Worm (Caenorhabditis elegans) whole organism, L4/young adult: ENCODE measurements around the gene Y17G7B.8.

Source experiments
- W03F9.2 ChIP-seq: fragments of 150-350 bp; optimal IDR thresholded peaks from 2 replicates; lab custom pipeline; 2014; ENCODE audit warnings: missing biosample characterization, missing genetic modification characterization
- dao-5 ChIP-seq: sonication (generic microtip); optimal IDR thresholded peaks from 2 replicates; lab custom pipeline; 2016; ENCODE audit warnings: missing genotype, missing genetic modification characterization, moderate library complexity, missing compliant biosample characterization
- him-1 ChIP-seq: sonication (generic microtip); optimal IDR thresholded peaks from 2 replicates; lab custom pipeline; 2016; ENCODE audit warnings: missing genotype, missing genetic modification reagents, missing genetic modification characterization, missing compliant biosample characterization

Y17G7B.8 gene

DNA sequence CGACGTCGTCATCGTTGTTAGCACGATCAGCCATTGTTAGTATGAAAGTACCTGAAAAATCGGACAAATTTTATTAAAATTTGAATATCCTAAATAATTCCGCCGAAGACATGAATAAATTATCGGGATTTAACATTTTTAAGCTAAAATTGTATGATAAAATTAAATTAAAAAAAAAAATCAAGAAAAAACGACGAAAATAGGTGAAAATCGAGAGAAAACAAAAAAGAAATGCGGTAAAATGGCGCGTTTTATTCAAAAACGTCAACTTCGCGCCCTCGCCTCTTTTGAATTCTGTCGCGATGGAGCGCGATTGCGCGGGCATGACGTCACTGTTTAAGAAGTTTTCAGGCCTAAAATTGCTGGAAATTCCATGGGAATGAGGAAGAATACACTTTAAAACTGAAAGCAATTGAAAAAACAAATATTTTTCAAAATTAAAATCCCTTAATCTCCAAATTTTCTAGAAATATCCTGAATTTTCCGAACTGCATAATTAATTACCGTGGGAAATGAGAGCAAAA is 20.9 kb downstream of the Y17G7B.8 start, which contains the start of gene mcm-2:
TSS of gene mcm-2 (minus strand) at position 51 of the 524 bp plus-strand sequence.
- TF ChIP-seq him-1, result no peak
- peak; percentile 70 for TF ChIP-seq W03F9.2 (tag; lab: Kevin White, UChicago)

DNA sequence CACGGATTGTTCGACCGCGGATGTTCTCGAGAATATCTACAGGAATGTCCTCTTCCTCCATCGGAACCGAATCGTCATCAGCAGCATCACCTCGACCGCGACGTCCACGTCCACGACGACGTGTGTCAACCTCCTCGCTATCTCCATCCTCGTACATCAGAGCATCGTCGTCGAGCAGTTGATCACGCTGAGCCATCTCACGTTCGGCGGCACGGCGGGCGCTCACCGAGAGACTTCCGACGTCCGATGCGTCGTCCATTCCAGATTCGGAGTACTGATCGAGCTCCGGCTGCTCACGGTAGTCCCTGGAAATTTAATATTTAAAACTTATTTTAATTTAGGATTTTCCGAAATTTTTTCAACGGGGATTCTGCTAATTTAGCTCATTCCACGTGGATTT is 21.6 kb downstream of the Y17G7B.8 start:
- no peak for TF ChIP-seq W03F9.2 (tag; lab: Kevin White, UChicago)
- no peak for TF ChIP-seq dao-5 (tag; lab: Kevin White, UChicago)
- TF ChIP-seq him-1, result no peak

DNA sequence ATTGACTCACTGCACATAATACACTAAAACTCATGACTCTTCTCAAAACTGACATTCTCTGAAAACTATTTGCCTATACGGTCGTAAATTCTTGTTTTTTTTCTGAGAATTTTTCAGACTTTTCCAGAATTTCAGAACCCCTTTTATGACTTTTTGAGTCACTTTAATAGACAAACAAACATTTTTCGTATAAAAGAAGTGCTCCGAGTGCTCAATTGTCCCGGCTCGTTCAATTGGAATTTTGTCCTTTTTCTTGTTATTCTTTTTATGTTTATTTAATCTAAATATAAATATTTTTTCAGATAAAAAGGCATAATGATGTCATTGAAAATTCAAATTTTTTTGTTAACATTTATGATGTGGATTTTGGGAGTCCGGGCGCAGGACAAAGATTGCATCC is 28.6 kb downstream of the Y17G7B.8 start, which contains the start of gene Y17G7B.23:
TSS of gene Y17G7B.23 (plus strand) at position 301 of the 400 bp plus-strand sequence.
- TF ChIP-seq dao-5 (tag; lab: Kevin White, UChicago) (no peak), him-1 (no peak), W03F9.2 (tag; lab: Kevin White, UChicago) (no peak)

DNA sequence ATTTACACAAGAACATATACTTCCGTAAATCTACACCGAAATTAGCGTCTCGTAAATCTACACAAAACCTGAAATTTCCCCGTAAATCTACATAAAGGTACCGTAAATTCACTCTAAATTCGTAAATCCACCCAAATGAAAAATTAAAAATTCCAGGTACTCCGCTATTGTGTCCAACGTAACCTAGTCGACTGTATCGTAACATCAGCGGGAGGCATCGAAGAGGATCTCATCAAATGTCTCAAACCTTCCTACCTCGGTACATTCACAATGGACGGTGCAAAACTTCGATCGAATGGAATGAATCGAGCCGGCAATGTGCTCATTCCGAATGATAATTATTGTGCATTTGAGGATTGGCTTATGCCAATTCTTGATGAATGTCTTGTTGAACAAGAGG is 32.6 kb downstream of the Y17G7B.8 start:
- TF ChIP-seq W03F9.2 (tag; lab: Kevin White, UChicago) (no peak), dao-5 (tag; lab: Kevin White, UChicago) (no peak), him-1 (no peak)

DNA sequence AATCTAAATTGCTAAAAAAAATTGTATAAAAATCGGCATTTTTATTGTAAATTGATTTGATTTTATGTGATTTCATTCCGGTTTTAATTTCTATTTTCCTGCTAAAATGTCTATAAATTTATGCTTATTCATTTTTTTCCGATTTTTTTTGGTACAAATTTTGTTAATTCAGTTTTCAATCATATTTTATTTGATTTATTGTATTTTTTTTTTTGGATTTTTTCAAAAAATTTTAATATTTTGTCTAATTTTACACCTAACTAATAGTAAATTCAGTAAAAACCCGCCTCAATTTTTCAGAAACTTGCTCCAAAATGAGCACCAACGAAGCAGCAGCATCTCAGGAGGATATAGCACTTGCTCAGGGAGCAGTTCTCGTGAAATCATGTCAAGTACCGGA is 34.8 kb downstream of the Y17G7B.8 start, which contains the start of gene dhps-1:
TSS of gene dhps-1 (plus strand) at position 301 of the 400 bp plus-strand sequence.
- TF ChIP-seq W03F9.2 (tag; lab: Kevin White, UChicago) (no peak), dao-5 (tag; lab: Kevin White, UChicago) (no peak), him-1 (no peak)

DNA sequence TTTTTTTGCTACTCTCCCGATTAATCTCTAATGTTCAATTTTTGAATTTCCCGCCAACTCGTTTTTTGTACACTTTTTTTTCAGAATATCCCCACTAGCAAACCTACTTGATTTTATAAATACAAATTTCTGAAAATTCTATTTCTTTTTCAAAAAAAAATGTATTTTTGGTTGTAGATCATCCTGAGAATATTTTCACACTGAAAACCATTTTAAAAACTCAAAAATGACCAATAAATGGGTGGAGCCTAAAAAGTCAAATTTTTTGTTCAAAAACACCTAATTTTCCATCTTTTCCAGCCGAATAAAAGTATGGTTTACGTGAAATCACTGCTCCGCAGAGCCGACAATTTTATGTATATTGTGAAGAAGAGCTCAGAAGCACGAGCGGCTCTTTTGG is 38.8 kb downstream of the Y17G7B.8 start, which contains the start of gene Y17G7B.3:
TSS of gene Y17G7B.3 (plus strand) at position 301 of the 400 bp plus-strand sequence.
- no peak for TF ChIP-seq dao-5 (tag; lab: Kevin White, UChicago)
- no peak for TF ChIP-seq W03F9.2 (tag; lab: Kevin White, UChicago)
- TF ChIP-seq him-1, result no peak

DNA sequence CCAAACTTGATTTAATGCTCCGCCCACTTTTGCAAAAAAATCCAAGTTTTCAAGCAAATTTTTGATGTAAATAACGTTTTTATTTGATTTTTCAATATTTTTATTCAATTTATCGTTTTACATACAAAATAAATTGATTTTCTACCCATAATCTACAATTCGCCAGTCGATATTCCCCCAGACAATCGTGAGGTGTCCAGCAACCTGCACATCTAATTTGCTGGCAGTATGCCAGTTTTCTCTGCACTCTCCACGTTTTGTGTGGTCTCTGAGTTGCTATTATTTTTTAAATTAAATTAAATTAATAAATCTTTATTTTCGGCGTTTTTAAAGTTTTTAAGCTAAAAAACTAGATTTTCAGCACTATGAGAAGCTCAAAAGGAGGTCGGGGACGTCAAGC is 47.4 kb downstream of the Y17G7B.8 start:
- peak; percentile 93 for TF ChIP-seq W03F9.2 (tag; lab: Kevin White, UChicago)
- TF ChIP-seq him-1, result peak; percentile 72
- no peak for TF ChIP-seq dao-5 (tag; lab: Kevin White, UChicago)

DNA sequence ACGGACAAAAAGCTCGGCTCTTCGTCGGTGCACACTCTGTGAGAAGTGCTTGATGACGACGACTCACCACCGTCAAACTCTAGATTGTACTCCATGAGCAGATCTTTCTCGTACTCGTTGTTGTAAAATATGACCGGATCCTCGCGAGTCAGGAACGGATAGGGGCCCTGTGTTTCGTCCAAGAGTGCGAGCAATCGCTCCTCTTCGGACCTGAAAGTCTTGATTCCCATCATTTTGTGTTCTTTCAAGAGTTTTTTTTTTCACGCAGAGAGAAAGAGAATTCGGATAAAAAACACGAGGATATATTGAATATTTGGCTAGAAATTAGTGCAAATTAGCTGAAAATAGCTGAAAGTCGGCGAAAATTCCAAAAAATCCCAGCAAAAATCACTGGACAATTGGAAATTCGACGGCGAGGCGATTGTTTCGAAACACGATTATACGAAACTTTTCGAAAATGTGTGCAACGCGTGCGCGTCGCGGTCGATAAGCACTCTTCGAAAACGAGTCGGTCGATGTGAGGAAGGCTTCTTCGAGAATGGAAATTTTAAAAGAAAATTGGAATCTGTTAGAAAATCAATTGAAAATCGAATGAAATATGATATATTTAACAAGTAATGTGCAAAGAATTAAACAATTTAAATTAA is 48.0 kb downstream of the Y17G7B.8 start, which contains the start of the genes ash-2 and Y17G7B.20:
TSS of gene ash-2 (plus strand) at position 390 of the 647 bp plus-strand sequence.
TSS of gene Y17G7B.20 (minus strand) at position 396 of the 647 bp plus-strand sequence.
- TF ChIP-seq dao-5 (tag; lab: Kevin White, UChicago), result no peak
- TF ChIP-seq W03F9.2 (tag; lab: Kevin White, UChicago), result no peak
- no peak for TF ChIP-seq him-1

DNA sequence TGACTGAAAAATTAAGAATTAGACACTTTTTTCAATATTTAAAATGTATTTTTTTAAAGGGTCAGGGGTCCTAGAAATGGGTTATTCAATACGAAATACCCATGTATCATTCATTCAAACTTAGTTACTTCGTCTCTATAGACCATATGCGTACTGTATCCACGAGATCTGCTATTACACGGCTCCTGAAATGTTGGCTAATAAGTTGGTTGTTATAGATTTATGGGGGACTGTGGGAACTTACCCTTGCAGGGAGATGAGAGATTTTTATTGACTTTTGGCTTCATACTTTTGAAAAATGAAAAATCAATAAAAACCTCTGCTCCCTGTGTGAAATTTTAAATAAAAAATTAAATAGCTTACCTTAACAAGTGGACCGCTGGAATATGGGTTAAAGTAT is 48.6 kb downstream of the Y17G7B.8 start:
- TF ChIP-seq dao-5 (tag; lab: Kevin White, UChicago) (no peak), W03F9.2 (tag; lab: Kevin White, UChicago) (no peak), him-1 (no peak)

DNA sequence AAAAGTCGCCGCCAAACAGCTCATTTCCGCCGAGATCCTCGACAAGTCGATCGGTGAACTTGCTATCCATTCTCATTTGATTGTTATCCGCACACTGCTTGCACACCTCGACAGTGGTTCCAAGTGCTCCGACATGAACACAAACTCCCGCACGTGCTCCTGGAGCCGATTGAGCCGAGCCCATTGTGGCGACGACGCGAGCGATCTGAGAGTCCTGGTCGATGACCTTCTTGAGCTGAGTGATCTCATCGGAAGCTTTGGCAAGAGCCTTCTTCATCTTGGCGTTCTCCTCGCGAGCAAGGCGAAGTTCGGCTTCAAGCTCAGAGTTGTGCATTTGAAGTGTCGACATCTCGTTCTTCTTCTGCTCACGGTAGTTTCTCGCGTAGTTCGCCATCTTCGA is 49.1 kb downstream of the Y17G7B.8 start:
- no peak for TF ChIP-seq W03F9.2 (tag; lab: Kevin White, UChicago)
- no peak for TF ChIP-seq him-1
- TF ChIP-seq dao-5 (tag; lab: Kevin White, UChicago), result no peak

DNA sequence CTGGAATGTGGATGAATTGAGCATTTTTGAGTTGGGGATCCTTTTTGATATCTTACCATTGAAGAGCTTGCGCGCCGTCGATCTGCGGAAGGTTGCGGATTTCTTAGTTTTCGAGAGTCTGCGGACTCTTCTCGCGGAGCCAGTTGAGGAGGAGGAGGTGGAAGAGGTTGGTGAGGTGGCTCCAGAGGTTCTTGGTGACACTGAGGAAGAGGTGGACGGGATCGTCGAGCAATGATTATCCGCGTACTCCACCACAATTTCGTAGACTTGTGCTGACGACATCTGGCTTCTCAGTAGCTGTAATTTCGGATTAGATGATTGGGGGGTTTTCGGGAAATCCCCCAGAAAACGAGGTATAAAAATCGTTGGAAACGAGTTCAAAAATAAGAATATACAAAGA is 50.2 kb downstream of the Y17G7B.8 start, which contains the start of gene Y17G7B.21:
TSS of gene Y17G7B.21 (minus strand) at position 299 of the 400 bp plus-strand sequence.
- TF ChIP-seq dao-5 (tag; lab: Kevin White, UChicago) (no peak), him-1 (no peak), W03F9.2 (tag; lab: Kevin White, UChicago) (no peak)

DNA sequence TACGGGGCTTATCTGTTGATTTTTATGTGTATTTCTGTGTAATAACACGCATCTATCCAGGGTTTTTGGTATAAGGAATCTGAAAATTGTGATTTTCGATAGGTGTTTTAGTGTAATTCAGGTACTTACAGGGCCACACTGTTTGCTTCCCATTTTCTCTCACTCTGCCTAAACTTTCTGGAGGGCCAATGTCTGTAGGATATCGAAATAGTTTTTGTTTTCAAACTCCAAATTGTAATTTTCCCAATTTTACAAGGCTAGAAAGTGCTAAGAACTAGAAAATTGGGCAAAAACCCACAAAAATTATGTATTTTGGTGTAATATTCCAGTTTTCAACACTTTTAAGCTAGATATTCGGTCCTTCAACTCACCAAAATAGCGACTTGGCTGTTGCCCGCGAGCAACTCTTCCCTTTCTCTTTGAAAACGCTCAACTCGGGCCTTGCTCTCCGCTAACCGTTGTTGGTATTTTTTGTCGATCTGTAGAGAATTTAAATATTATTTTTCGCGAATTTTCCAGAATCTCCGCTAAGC is 50.8 kb downstream of the Y17G7B.8 start:
- TF ChIP-seq dao-5 (tag; lab: Kevin White, UChicago) (no peak), W03F9.2 (tag; lab: Kevin White, UChicago) (no peak), him-1 (no peak)
